Worm (Caenorhabditis elegans) whole organism, L4/young adult: Measurements from ENCODE around the gene R09H3.3.

Experiments used
- W03F9.2 ChIP-seq: fragments of 150-350 bp; optimal IDR thresholded peaks from 2 replicates; lab custom pipeline; 2014; ENCODE audit warnings: missing biosample characterization, missing genetic modification characterization
- dao-5 ChIP-seq: sonication (generic microtip); optimal IDR thresholded peaks from 2 replicates; lab custom pipeline; 2016; ENCODE audit warnings: missing genotype, missing genetic modification characterization, moderate library complexity, missing compliant biosample characterization
- him-1 ChIP-seq: sonication (generic microtip); optimal IDR thresholded peaks from 2 replicates; lab custom pipeline; 2016; ENCODE audit warnings: missing genotype, missing genetic modification reagents, missing genetic modification characterization, missing compliant biosample characterization

DNA sequence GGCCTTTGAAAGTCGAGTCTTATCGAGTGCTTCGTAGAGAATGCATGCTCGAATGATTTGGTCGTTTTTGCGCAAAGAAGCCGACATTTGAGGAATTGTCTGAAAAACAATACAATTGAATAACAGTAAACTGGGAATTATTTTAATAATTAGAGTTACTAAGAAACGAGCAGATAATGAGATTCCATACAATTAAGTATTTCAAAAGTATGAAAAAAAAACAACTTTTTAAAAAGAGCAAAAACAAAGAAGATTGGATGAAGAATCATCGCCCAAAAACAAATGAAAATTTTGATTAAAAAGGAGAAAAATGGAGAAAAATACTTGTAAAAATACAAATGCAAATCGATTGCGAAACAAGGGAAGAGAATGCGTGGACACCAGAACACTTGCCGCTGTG lies 9.4 kb upstream of the R09H3.3 start, which contains the start of gene fbxa-170:
- TF ChIP-seq W03F9.2 (tag; lab: Kevin White, UChicago) (no peak), dao-5 (tag; lab: Kevin White, UChicago) (no peak), him-1 (tag; lab: Kevin White, UChicago) (no peak)
